Fruit fly (Drosophila melanogaster) whole organism, pupa: ENCODE measurements around the gene Coq6.

Source experiments
- CG10348 ChIP-seq: fragments of 200-800 bp; sonication (Bioruptor generic); IDR thresholded peaks from 2 replicates; pipeline ENCODE4 v1.3.6; 2022; ENCODE audit warnings: missing biosample characterization, missing genetic modification characterization
- CG12605 ChIP-seq: fragments of 200-800 bp; sonication (Bioruptor generic); IDR thresholded peaks from 2 replicates; pipeline ENCODE4 v1.3.6; 2022; ENCODE audit warnings: missing biosample characterization, missing genetic modification characterization
- CG13204 ChIP-seq: fragments of 200-800 bp; sonication (Bioruptor generic); optimal IDR thresholded peaks from 2 replicates; lab custom pipeline; 2018; ENCODE audit warnings: missing biosample characterization, mild to moderate bottlenecking, missing genetic modification characterization, moderate library complexity
- CG14655 ChIP-seq: fragments of 200-800 bp; sonication (Bioruptor generic); optimal IDR thresholded peaks from 3 replicates; lab custom pipeline; 2017; ENCODE audit warnings: mild to moderate bottlenecking, missing biosample characterization, missing genetic modification reagents, missing genetic modification characterization
- CG15710 ChIP-seq: fragments of 200-800 bp; sonication (Bioruptor generic); optimal IDR thresholded peaks from 2 replicates; lab custom pipeline; 2018; ENCODE audit warnings: missing biosample characterization, mild to moderate bottlenecking, missing genetic modification characterization, moderate library complexity
- CG17806 ChIP-seq: fragments of 200-800 bp; sonication (Bioruptor generic); optimal IDR thresholded peaks from 2 replicates; lab custom pipeline; 2018; ENCODE audit warnings: missing biosample characterization, mild to moderate bottlenecking, missing genetic modification characterization, moderate library complexity
- CG32121 ChIP-seq: fragments of 200-800 bp; sonication (Bioruptor generic); IDR thresholded peaks from 2 replicates; pipeline ENCODE4 v1.3.6; 2022; ENCODE audit warnings: missing biosample characterization, missing genetic modification characterization
- CG34367 ChIP-seq: fragments of 200-800 bp; sonication (Bioruptor generic); optimal IDR thresholded peaks from 2 replicates; lab custom pipeline; 2018; ENCODE audit warnings: missing biosample characterization, mild to moderate bottlenecking, missing genetic modification characterization
- CG4496 ChIP-seq: fragments of 200-800 bp; sonication (Bioruptor generic); IDR thresholded peaks from 3 replicates; pipeline ENCODE4 v1.3.6; 2022; ENCODE audit warnings: missing biosample characterization, missing genetic modification characterization
- CG8159 ChIP-seq: fragments of 200-800 bp; sonication (Bioruptor generic); optimal IDR thresholded peaks from 3 replicates; lab custom pipeline; 2018; ENCODE audit warnings: missing biosample characterization, mild to moderate bottlenecking, missing genetic modification characterization, moderate library complexity
- CG8301 ChIP-seq: fragments of 200-800 bp; sonication (Bioruptor generic); optimal IDR thresholded peaks from 2 replicates; lab custom pipeline; 2018; ENCODE audit warnings: missing biosample characterization, mild to moderate bottlenecking, missing genetic modification characterization
- CG9948 ChIP-seq: fragments of 200-800 bp; sonication (Bioruptor generic); optimal IDR thresholded peaks from 2 replicates; lab custom pipeline; 2018; ENCODE audit warnings: missing biosample characterization, mild to moderate bottlenecking, missing genetic modification characterization, moderate library complexity
- D1 ChIP-seq: fragments of 200-800 bp; sonication (Bioruptor generic); optimal IDR thresholded peaks from 2 replicates; lab custom pipeline; 2018; ENCODE audit warnings: missing biosample characterization, mild to moderate bottlenecking, missing genetic modification characterization, moderate library complexity
- EcR ChIP-seq: fragments of 200-800 bp; sonication (Bioruptor generic); optimal IDR thresholded peaks from 3 replicates; lab custom pipeline; 2019; ENCODE audit warnings: missing biosample characterization, missing genetic modification characterization, mild to moderate bottlenecking, moderate library complexity, missing genetic modification reagents
- Ets98B ChIP-seq: fragments of 200-800 bp; sonication (Bioruptor generic); IDR thresholded peaks from 2 replicates; pipeline ENCODE4 v1.3.6; 2022; ENCODE audit warnings: missing biosample characterization, missing genetic modification characterization
- Pif1A ChIP-seq: fragments of 200-800 bp; sonication (Bioruptor generic); optimal IDR thresholded peaks from 3 replicates; lab custom pipeline; 2016; ENCODE audit warnings: missing biosample characterization, missing genetic modification characterization
- Pif1B ChIP-seq: fragments of 200-800 bp; sonication (Bioruptor generic); optimal IDR thresholded peaks from 3 replicates; lab custom pipeline; 2016; ENCODE audit warnings: missing biosample characterization, missing genetic modification characterization
- Snoo ChIP-seq: fragments of 200-800 bp; sonication (Bioruptor generic); optimal IDR thresholded peaks from 3 replicates; lab custom pipeline; 2017; ENCODE audit warnings: missing biosample characterization, mild to moderate bottlenecking, missing genetic modification characterization, inconsistent platforms
- fd96Ca ChIP-seq: fragments of 200-800 bp; sonication (Bioruptor generic); IDR thresholded peaks from 3 replicates; pipeline ENCODE4 v1.3.6; 2022; ENCODE audit warnings: missing biosample characterization, missing genetic modification characterization
- gl ChIP-seq: fragments of 200-800 bp; sonication (Bioruptor generic); optimal IDR thresholded peaks from 2 replicates; lab custom pipeline; 2018; ENCODE audit warnings: missing biosample characterization, mild to moderate bottlenecking, missing genetic modification characterization
- rn ChIP-seq: fragments of 200-800 bp; sonication (Bioruptor generic); IDR thresholded peaks from 2 replicates; pipeline ENCODE4 v1.3.6; 2022; ENCODE audit warnings: missing biosample characterization, missing genetic modification characterization

The Coq6 gene

DNA sequence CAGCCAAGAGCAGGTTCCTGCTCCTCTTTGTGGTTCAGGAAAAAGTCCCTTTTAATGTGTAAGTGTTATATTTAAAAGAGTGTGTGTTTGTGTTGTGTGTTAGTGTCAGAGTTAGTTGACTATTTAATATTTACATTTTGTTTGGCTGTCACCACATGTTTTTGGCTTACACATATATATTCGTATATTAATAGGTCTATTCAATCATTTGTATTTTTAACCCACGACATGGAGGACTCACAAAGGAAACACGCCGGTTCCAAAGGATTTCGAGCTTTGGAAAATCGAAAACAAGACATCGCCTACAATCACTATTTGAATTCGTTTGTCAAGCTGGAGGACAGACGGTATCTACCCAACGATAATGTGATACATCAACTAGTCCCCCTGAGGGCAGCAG lies 21.7 kb upstream of the Coq6 start, which contains the start of the genes CG14013 and CG14017:
CG14013 (minus strand) TSS at position 101 of the 400 bp plus-strand sequence.
CG14017 (plus strand) TSS at position 148 of the 400 bp plus-strand sequence.
- TF ChIP-seq rn (GFP tag; lab: Robert Waterston, UW) (no peak), Ets98B (GFP tag; lab: Robert Waterston, UW) (no peak), CG32121 (GFP tag; lab: Robert Waterston, UW) (no peak), D1 (tag; lab: Kevin White, UChicago) (no peak), CG13204 (GFP tag; lab: Kevin White, UChicago) (no peak)

DNA sequence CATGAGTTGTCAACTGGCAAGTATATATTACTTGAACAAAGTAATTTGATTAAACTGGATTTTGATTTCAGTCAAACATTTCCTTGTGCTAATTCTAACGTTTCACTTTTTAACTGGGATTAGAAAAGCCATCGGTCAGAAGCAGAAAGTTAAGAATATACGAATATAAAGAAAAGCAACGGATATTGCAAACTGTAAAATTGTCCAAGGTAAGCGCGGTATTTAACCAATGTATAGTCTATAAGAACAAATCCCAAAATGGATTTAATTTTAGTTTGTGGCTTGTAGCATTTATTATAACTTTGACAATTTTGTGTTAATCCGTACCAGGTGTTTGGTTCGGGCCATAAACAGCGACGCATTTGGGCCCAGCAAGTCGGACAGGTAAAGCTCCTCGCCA lies 19.5 kb upstream of the Coq6 start, which contains the start of gene CG18269:
CG18269 (plus strand) TSS at position 301 of the 400 bp plus-strand sequence.
- no peak for TF ChIP-seq CG9948
- no peak for TF ChIP-seq CG8301 (tag; lab: Kevin White, UChicago)
- TF ChIP-seq Snoo (tag; lab: Kevin White, UChicago), result no peak
- no peak for TF ChIP-seq CG15710
- no peak for TF ChIP-seq CG8159 (tag; lab: Kevin White, UChicago)
- no peak for TF ChIP-seq gl
- no peak for TF ChIP-seq CG14655
- TF ChIP-seq, all 21 proteins: peak for 0

DNA sequence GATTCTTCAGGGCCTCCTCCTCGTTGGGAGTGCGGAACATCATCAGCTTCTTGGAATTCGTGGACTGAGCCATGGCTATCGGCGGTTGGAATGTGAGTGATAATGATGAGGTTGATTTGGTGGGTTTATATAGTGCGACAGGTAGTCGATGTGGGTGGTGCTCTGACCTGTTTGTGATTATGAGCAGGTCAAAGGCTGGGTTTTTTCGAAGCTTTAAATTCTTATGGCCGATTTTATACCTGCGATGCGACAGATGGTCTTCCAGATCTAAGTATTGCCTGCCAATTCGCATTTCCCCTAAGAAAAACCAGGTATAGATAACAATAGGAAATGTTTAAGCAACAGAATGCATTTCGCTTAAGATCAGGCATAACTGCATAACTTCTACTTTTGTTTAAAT lies 18.7 kb upstream of the Coq6 start, which contains the start of gene CG14014:
CG14014 (minus strand) TSS at position 101 of the 400 bp plus-strand sequence.
- TF ChIP-seq CG32121 (GFP tag; lab: Robert Waterston, UW), result no peak
- TF ChIP-seq CG14655, result no peak
- no peak for TF ChIP-seq Pif1B (GFP tag; lab: Kevin White, UChicago)
- TF ChIP-seq CG34367 (tag; lab: Kevin White, UChicago), result no peak
- TF ChIP-seq rn (GFP tag; lab: Robert Waterston, UW), result no peak
- no peak for TF ChIP-seq EcR (GFP tag; lab: Kevin White, UChicago)
- no peak for TF ChIP-seq CG4496
- no peak for TF ChIP-seq fd96Ca (GFP tag; lab: Robert Waterston, UW)

DNA sequence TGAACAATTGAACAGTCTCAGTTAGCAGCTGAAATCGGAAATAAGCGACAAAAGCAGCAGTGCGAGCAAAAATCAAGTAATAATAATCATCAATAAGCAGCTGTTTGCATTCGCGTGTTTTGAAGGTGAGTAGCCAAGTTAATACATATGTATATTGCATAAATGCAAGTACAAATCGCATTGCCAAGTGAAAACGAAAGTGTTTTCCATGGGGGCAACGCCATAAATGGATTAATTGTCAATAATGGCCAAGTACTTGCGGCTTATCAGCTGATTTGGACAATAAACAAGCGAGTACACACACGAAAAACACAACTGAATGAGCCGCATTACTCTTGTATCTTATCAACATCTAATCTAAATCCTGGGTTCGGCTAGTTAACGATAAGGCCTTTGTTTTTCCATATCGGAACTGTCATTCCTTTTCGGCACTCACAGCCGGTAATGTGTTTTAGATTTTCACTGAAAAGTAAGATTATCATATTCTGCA lies 15.3 kb upstream of the Coq6 start:
- TF ChIP-seq CG15710 (no peak), EcR (GFP tag; lab: Kevin White, UChicago) (no peak), CG8159 (tag; lab: Kevin White, UChicago) (no peak), D1 (tag; lab: Kevin White, UChicago) (no peak), CG13204 (GFP tag; lab: Kevin White, UChicago) (no peak), CG4496 (no peak), Pif1A (GFP tag; lab: Kevin White, UChicago) (no peak), fd96Ca (GFP tag; lab: Robert Waterston, UW) (no peak), CG32121 (GFP tag; lab: Robert Waterston, UW) (no peak), CG10348 (GFP tag; lab: Robert Waterston, UW) (no peak), CG8301 (tag; lab: Kevin White, UChicago) (no peak)
- TF ChIP-seq, all 21 proteins: peak for 0

DNA sequence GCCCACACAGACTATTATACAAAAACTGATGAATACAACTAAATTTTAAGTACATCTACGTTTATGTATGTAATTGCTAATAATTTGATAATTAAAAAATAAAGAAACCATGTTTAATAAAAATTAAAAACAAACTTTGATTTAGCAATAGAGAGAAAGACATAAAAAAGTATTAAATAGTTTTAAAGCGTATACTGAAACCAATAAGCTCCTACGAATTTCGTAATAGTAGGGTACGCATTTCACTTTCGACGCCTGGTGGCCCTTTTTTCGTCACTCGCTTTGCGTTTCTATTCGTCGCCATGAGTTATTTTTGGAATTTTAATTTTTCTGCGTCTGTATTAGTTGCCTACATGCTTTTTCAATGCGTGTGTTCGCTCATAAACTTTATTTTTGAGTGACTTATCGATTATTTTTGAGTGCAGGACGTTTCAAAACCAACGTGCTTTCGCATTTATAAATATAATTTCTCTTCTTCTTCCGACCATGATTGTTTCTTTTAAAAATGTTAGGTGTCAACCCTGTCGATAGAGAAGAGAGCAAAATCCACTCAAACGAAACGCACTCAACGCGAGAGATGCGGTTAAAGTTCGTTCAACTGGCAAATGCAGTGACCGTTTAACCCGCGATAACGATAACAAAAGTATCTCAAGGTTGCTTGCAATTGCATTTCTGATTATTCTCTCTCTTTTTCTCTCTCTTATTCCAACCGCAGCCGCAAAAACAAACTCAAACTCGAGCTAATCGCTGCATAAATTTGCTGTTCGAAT lies 14.7 kb upstream of the Coq6 start, which contains the start of gene Oscillin:
Oscillin (plus strand) TSS at position 569 of the 770 bp plus-strand sequence.
- TF ChIP-seq fd96Ca (GFP tag; lab: Robert Waterston, UW) (peak; percentile 61), CG34367 (tag; lab: Kevin White, UChicago) (peak; percentile 4), Pif1B (GFP tag; lab: Kevin White, UChicago) (peak; percentile 73), EcR (GFP tag; lab: Kevin White, UChicago) (peak; percentile 100), Snoo (tag; lab: Kevin White, UChicago) (peak; percentile 65), CG8159 (tag; lab: Kevin White, UChicago) (peak; percentile 85), D1 (tag; lab: Kevin White, UChicago) (no peak), CG12605 (GFP tag; lab: Robert Waterston, UW) (peak; percentile 75), CG8301 (tag; lab: Kevin White, UChicago) (peak; percentile 77), CG10348 (GFP tag; lab: Robert Waterston, UW) (no peak), CG15710 (peak; percentile 29), CG14655 (peak; percentile 89), Pif1A (GFP tag; lab: Kevin White, UChicago) (peak; percentile 67), CG32121 (GFP tag; lab: Robert Waterston, UW) (peak; percentile 79), CG17806 (peak; percentile 76), gl (no peak), CG13204 (GFP tag; lab: Kevin White, UChicago) (no peak), Ets98B (GFP tag; lab: Robert Waterston, UW) (0 out of 2 replicates have a peak, but pooled peaks have one; percentile 34), rn (GFP tag; lab: Robert Waterston, UW) (peak; percentile 55; the same call in 1 of the 2 replicates), CG4496 (peak; percentile 46; the same call in 1 of the 3 replicates), CG9948 (peak; percentile 56)

DNA sequence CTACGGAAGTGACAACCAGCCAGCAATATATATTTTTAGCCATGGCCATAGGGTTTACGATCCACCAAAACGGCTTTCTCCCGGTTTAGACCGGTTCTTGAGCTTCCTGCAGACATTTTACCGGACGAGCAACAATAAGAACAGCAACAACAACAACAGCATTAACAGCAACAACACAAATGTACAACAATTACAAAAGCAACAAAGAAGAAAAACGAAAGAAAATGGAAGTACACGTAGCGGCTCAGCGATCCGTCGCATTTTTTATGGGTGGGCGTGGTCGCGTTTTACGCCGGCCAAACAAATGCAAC lies 14.1 kb upstream of the Coq6 start:
- peak; percentile 5 for TF ChIP-seq gl
- no peak for TF ChIP-seq CG9948
- peak; percentile 25 for TF ChIP-seq CG13204 (GFP tag; lab: Kevin White, UChicago)
- TF ChIP-seq fd96Ca (GFP tag; lab: Robert Waterston, UW), result no peak; the same call in 2 of the 3 replicates
- no peak for TF ChIP-seq CG32121 (GFP tag; lab: Robert Waterston, UW)
- TF ChIP-seq, all 21 proteins: peak for 2
